Fruit fly (Drosophila melanogaster) whole organism, embryonic: ENCODE measurements around the gene Mob3.

Experiments used
- BEAF-32 ChIP-seq: fragments of 200-800 bp; sonication (Bioruptor generic); optimal IDR thresholded peaks from 3 replicates; lab custom pipeline; 2017; ENCODE audit warnings: missing biosample characterization, missing genetic modification characterization, mild to moderate bottlenecking, moderate library complexity, missing genetic modification reagents
- CG1024 ChIP-seq: fragments of 200-800 bp; sonication (Bioruptor generic); IDR thresholded peaks from 2 replicates; pipeline ENCODE4 v1.3.6; 2022; ENCODE audit warnings: missing biosample characterization, missing genetic modification characterization
- CG10462 ChIP-seq: fragments of 200-800 bp; sonication (Bioruptor generic); optimal IDR thresholded peaks from 2 replicates; lab custom pipeline; 2016; ENCODE audit warnings: missing biosample characterization, missing genetic modification characterization
- CG10565 ChIP-seq: fragments of 200-800 bp; sonication (Bioruptor generic); optimal IDR thresholded peaks from 3 replicates; lab custom pipeline; 2016; ENCODE audit warnings: missing biosample characterization, mild to moderate bottlenecking, missing genetic modification characterization
- CG10654 ChIP-seq: fragments of 200-800 bp; sonication (Bioruptor generic); optimal IDR thresholded peaks from 2 replicates; lab custom pipeline; 2016; ENCODE audit warnings: missing biosample characterization, missing genetic modification characterization
- CG11695 ChIP-seq: fragments of 200-800 bp; sonication (Bioruptor generic); IDR thresholded peaks from 3 replicates; pipeline ENCODE4 v1.3.6; 2022; ENCODE audit warnings: missing biosample characterization, missing genetic modification characterization
- CG11723 ChIP-seq: fragments of 200-800 bp; sonication (Bioruptor generic); optimal IDR thresholded peaks from 2 replicates; lab custom pipeline; 2017; ENCODE audit warnings: missing biosample characterization, mild to moderate bottlenecking, missing genetic modification characterization
- CG12659 ChIP-seq: fragments of 200-800 bp; sonication (Bioruptor generic); optimal IDR thresholded peaks from 3 replicates; lab custom pipeline; 2017; ENCODE audit warnings: mild to moderate bottlenecking, missing biosample characterization, missing genetic modification reagents, missing genetic modification characterization
- CG13296 ChIP-seq: fragments of 200-800 bp; sonication (Bioruptor generic); optimal IDR thresholded peaks from 3 replicates; lab custom pipeline; 2018; ENCODE audit warnings: missing biosample characterization, mild to moderate bottlenecking, missing genetic modification characterization
- CG13775 ChIP-seq: fragments of 200-800 bp; sonication (Bioruptor generic); optimal IDR thresholded peaks from 3 replicates; lab custom pipeline; 2017; ENCODE audit warnings: missing biosample characterization, mild to moderate bottlenecking, missing genetic modification characterization
- CG14441 ChIP-seq: fragments of 200-800 bp; sonication (Bioruptor generic); IDR thresholded peaks from 2 replicates; pipeline ENCODE4 v1.3.6; 2022; ENCODE audit warnings: missing biosample characterization, missing genetic modification characterization
- CG14667 ChIP-seq: fragments of 200-800 bp; sonication (Bioruptor generic); IDR thresholded peaks from 2 replicates; pipeline ENCODE4 v1.3.6; 2022; ENCODE audit warnings: missing biosample characterization, missing genetic modification characterization
- CG15601 ChIP-seq: fragments of 200-800 bp; sonication (Bioruptor generic); optimal IDR thresholded peaks from 3 replicates; lab custom pipeline; 2019; ENCODE audit warnings: missing biosample characterization, mild to moderate bottlenecking, missing genetic modification characterization, moderate library complexity
- CG16813 ChIP-seq: fragments of 200-800 bp; sonication (Bioruptor generic); IDR thresholded peaks from 3 replicates; pipeline ENCODE4 v1.3.6; 2022; ENCODE audit warnings: missing biosample characterization, missing genetic modification characterization; ENCODE audit not compliant: partially characterized antibody
- CG17802 ChIP-seq: fragments of 200-800 bp; sonication (Bioruptor generic); optimal IDR thresholded peaks from 2 replicates; lab custom pipeline; 2018; ENCODE audit warnings: missing biosample characterization, mild to moderate bottlenecking, missing genetic modification characterization, moderate library complexity
- CG18011 ChIP-seq: fragments of 200-800 bp; sonication (Bioruptor generic); optimal IDR thresholded peaks from 2 replicates; lab custom pipeline; 2017; ENCODE audit warnings: missing biosample characterization, missing genetic modification characterization, mild to moderate bottlenecking, moderate library complexity, missing genotype
- CG18262 ChIP-seq: fragments of 200-800 bp; optimal IDR thresholded peaks from 3 replicates; lab custom pipeline; 2019; ENCODE audit warnings: missing biosample characterization, mild to moderate bottlenecking, missing genetic modification characterization, moderate library complexity
- CG2712 ChIP-seq: fragments of 200-800 bp; optimal IDR thresholded peaks from 3 replicates; lab custom pipeline; 2019; ENCODE audit warnings: missing biosample characterization, mild to moderate bottlenecking, missing genetic modification characterization, moderate library complexity
- CG30020 ChIP-seq: fragments of 200-800 bp; optimal IDR thresholded peaks from 2 replicates; lab custom pipeline; 2019; ENCODE audit warnings: missing biosample characterization, mild to moderate bottlenecking, missing genetic modification characterization, moderate library complexity
- CG34224 ChIP-seq: fragments of 200-800 bp; sonication (Bioruptor generic); IDR thresholded peaks from 3 replicates; pipeline ENCODE4 v1.3.6; 2022; ENCODE audit warnings: missing biosample characterization, missing genetic modification characterization; ENCODE audit not compliant: partially characterized antibody
- Camta ChIP-seq: fragments of 200-800 bp; sonication (Bioruptor generic); optimal IDR thresholded peaks from 2 replicates; lab custom pipeline; 2016; ENCODE audit warnings: missing biosample characterization, missing genetic modification characterization
- CoRest ChIP-seq: fragments of 200-800 bp; sonication (Bioruptor generic); optimal IDR thresholded peaks from 3 replicates; lab custom pipeline; 2018; ENCODE audit warnings: missing biosample characterization, mild to moderate bottlenecking, missing genetic modification characterization, moderate library complexity
- Dll ChIP-seq: fragments of 200-800 bp; sonication (Bioruptor generic); IDR thresholded peaks from 4 replicates; pipeline ENCODE4 v1.3.6; 2022; ENCODE audit warnings: missing biosample characterization, missing genetic modification characterization; ENCODE audit not compliant: partially characterized antibody
- Doc2 ChIP-seq: fragments of 200-800 bp; sonication (Bioruptor generic); IDR thresholded peaks from 2 replicates; pipeline ENCODE4 v1.3.6; 2022; ENCODE audit warnings: missing biosample characterization, missing genetic modification characterization
- Gsc ChIP-seq: fragments of 200-800 bp; sonication (Bioruptor generic); IDR thresholded peaks from 2 replicates; pipeline ENCODE4 v1.3.6; 2022; ENCODE audit warnings: missing biosample characterization, missing genetic modification characterization
- Hr3 ChIP-seq: fragments of 200-800 bp; sonication (Bioruptor generic); optimal IDR thresholded peaks from 3 replicates; lab custom pipeline; 2016; ENCODE audit warnings: missing biosample characterization, missing genetic modification characterization
- NK7.1 ChIP-seq: fragments of 200-800 bp; sonication (Bioruptor generic); optimal IDR thresholded peaks from 3 replicates; lab custom pipeline; 2016; ENCODE audit warnings: missing biosample characterization, missing genetic modification characterization
- Oaz ChIP-seq: fragments of 200-800 bp; sonication (Bioruptor generic); IDR thresholded peaks from 2 replicates; pipeline ENCODE4 v1.3.6; 2022; ENCODE audit warnings: missing biosample characterization, missing genetic modification characterization
- Sin3A ChIP-seq: fragments of >200 bp; optimal IDR thresholded peaks from 2 replicates; lab custom pipeline; 2018
- Sry-δ ChIP-seq: fragments of 200-800 bp; sonication (Bioruptor generic); optimal IDR thresholded peaks from 2 replicates; lab custom pipeline; 2016; ENCODE audit warnings: missing biosample characterization, missing genetic modification characterization
- Tbp ChIP-seq: fragments of >200 bp; optimal IDR thresholded peaks from 2 replicates; lab custom pipeline; 2018; ENCODE audit warnings: missing biosample characterization, missing genetic modification characterization
- Xbp1 ChIP-seq: fragments of 200-800 bp; sonication (Bioruptor generic); optimal IDR thresholded peaks from 3 replicates; lab custom pipeline; 2016; ENCODE audit warnings: missing biosample characterization, mild to moderate bottlenecking, missing genetic modification characterization
- aop ChIP-seq: fragments of 200-800 bp; sonication (Bioruptor generic); IDR thresholded peaks from 2 replicates; pipeline ENCODE4 v1.3.6; 2022; ENCODE audit warnings: missing biosample characterization, missing genetic modification characterization
- ara ChIP-seq: fragments of 200-800 bp; sonication (Bioruptor generic); IDR thresholded peaks from 2 replicates; pipeline ENCODE4 v1.3.6; 2022; ENCODE audit warnings: missing biosample characterization, missing genetic modification characterization
- bigmax ChIP-seq: fragments of 200-800 bp; sonication (Bioruptor generic); optimal IDR thresholded peaks from 2 replicates; lab custom pipeline; 2018; ENCODE audit warnings: missing biosample characterization, mild to moderate bottlenecking, missing genetic modification characterization
- crp ChIP-seq, 2 experiments: fragments of 200-800 bp; sonication (Bioruptor generic); optimal IDR thresholded peaks; 2 replicates in 1 of 2; 3 replicates in 1 of 2; lab custom pipeline; 2017; ENCODE audit warnings: missing biosample characterization in 2 of 2, missing genetic modification characterization in 2 of 2, mild to moderate bottlenecking in 1 of 2, moderate library complexity in 1 of 2
- disco-r ChIP-seq: fragments of 200-800 bp; sonication (Bioruptor generic); optimal IDR thresholded peaks from 2 replicates; lab custom pipeline; 2016; ENCODE audit warnings: missing biosample characterization, missing genetic modification characterization
- exex ChIP-seq: fragments of 200-800 bp; sonication (Bioruptor generic); optimal IDR thresholded peaks from 4 replicates; lab custom pipeline; 2018; ENCODE audit warnings: missing biosample characterization, mild to moderate bottlenecking, missing genetic modification characterization, moderate library complexity
- gem ChIP-seq: fragments of 200-800 bp; sonication (Bioruptor generic); optimal IDR thresholded peaks from 2 replicates; lab custom pipeline; 2019; ENCODE audit warnings: missing biosample characterization, mild to moderate bottlenecking, missing genetic modification characterization, moderate library complexity
- gsb ChIP-seq: fragments of 200-800 bp; sonication (Bioruptor generic); IDR thresholded peaks from 2 replicates; pipeline ENCODE4 v1.3.6; 2022; ENCODE audit warnings: missing biosample characterization, missing genetic modification characterization
- lilli ChIP-seq: fragments of 200-800 bp; sonication (Bioruptor generic); optimal IDR thresholded peaks from 3 replicates; lab custom pipeline; 2016; ENCODE audit warnings: missing biosample characterization, missing genetic modification characterization
- pb ChIP-seq: fragments of 200-800 bp; sonication (Bioruptor generic); optimal IDR thresholded peaks from 3 replicates; lab custom pipeline; 2016; ENCODE audit warnings: missing biosample characterization, missing genetic modification characterization
- ro ChIP-seq: fragments of 200-800 bp; sonication (Bioruptor generic); IDR thresholded peaks from 2 replicates; pipeline ENCODE4 v1.3.6; 2022; ENCODE audit warnings: missing biosample characterization, missing genetic modification characterization
- row ChIP-seq: fragments of 200-800 bp; sonication (Bioruptor generic); IDR thresholded peaks from 3 replicates; pipeline ENCODE4 v1.3.6; 2022; ENCODE audit warnings: missing biosample characterization, missing genetic modification characterization
- sens ChIP-seq: fragments of 200-800 bp; sonication (Bioruptor generic); peaks from one replicate; lab custom pipeline; 2016; ENCODE audit warnings: missing biosample characterization, missing genetic modification characterization
- ssp ChIP-seq: fragments of 200-800 bp; sonication (Bioruptor generic); IDR thresholded peaks from 2 replicates; pipeline ENCODE4 v1.3.6; 2022; ENCODE audit warnings: missing biosample characterization, missing genetic modification characterization
- tll ChIP-seq, 2 experiments: fragments of 200-800 bp in 1 of 2; fragments of >200 bp in 1 of 2; sonication (Bioruptor generic) in 1 of 2; optimal IDR thresholded peaks; 2 replicates each; lab custom pipeline; 2017 to 2019; ENCODE audit warnings: missing biosample characterization in 2 of 2, missing genetic modification characterization in 2 of 2, mild to moderate bottlenecking in 1 of 2, moderate library complexity in 1 of 2
- twi ChIP-seq: fragments of 200-800 bp; optimal IDR thresholded peaks from 2 replicates; lab custom pipeline; 2019; ENCODE audit warnings: missing biosample characterization, mild to moderate bottlenecking, missing genetic modification characterization, moderate library complexity

Gene Mob3

DNA sequence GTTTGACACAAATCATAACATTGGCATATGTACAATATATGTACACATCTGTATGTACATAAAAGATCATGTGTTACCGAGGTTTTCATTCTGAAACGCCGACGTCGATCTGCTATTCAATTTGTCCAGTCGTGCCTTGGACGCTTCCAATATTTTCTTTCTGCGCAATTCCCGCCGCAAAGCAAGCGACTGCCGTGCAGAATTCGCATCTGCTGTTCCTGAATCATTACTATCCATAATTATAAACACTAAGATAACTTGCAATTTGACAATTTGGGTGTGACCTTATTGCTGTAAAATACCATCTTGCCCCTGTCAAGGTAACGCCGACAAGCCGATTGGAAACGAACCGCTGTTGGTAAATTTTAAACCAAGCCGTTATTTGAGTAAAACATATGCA is 46.7 kb downstream of the Mob3 start (continued):
- TF ChIP-seq disco-r (GFP tag; lab: Kevin White, UChicago) (no peak), Doc2 (GFP tag; lab: Robert Waterston, UW) (no peak), CG13296 (GFP tag; lab: Kevin White, UChicago) (peak; percentile 2), Gsc (GFP tag; lab: Robert Waterston, UW) (no peak), CG14441 (GFP tag; lab: Robert Waterston, UW) (no peak), CG17802 (tag; lab: Kevin White, UChicago) (peak; percentile 34), Camta (GFP tag; lab: Kevin White, UChicago) (no peak), CG12659 (peak; percentile 62), pb (no peak), Sin3A (lab: Kevin White, UChicago) (peak; percentile 28), lilli (GFP tag; lab: Kevin White, UChicago) (no peak), CG30020 (peak; percentile 97)

DNA sequence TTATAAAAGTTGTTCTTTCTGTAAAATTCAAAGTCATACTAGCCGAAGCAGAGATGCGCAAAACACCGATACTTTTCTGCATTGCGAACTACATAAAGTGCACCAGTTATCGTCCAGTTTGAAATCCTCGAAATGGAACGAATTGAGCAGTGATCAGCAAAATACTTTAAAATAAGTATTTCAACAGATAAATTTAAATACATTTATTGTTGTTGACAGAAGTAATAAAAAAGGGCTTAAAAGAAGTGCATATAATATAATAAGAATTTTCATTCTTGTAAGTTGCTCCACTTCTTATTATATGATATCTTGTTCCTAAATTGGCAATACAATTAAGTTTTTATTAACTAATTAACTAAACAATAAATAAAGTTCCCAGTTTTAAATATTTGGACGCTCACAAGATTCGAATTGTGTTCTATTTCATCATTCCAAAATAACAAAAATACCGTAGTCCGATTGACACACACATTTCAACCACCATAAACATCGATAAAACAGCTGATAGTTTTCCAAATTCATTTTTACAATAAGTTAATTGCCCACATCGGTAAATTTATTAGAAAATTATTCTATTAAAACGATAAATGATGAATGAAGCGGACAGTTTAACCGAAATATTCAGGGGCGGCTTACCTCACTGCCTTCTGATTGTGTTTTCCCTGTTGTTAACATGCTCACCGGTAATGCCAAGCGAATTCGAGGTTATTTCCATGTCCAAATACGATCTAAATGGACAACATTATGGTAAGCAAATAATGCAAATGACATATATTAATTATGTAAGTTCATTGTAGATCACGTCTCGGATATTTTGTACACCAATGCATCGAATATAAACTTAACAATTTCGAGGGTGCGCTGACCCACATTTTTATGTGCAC is 49.4 kb downstream of the Mob3 start, which contains the start of the genes Usp14 and CG4972:
TSS of gene Usp14 (minus strand) at position 70 of the 884 bp plus-strand sequence.
TSS of gene CG4972 (plus strand) at position 466 of the 884 bp plus-strand sequence.
- no peak for TF ChIP-seq Tbp (GFP tag; lab: Kevin White, UChicago)
- TF ChIP-seq CG18011 (GFP tag; lab: Kevin White, UChicago): no peak
- TF ChIP-seq CG18262 (tag; lab: Kevin White, UChicago): peak; percentile 48
- no peak for TF ChIP-seq Oaz (GFP tag; lab: Robert Waterston, UW)
- no peak for TF ChIP-seq exex (tag; lab: Kevin White, UChicago)
- TF ChIP-seq ssp: peak; percentile 83
- peak; percentile 70; the same call in 1 of the 2 replicates for TF ChIP-seq CG14667 (GFP tag; lab: Robert Waterston, UW)
- TF ChIP-seq gsb (GFP tag; lab: Robert Waterston, UW): no peak
- peak; percentile 52; the same call in 1 of the 4 replicates for TF ChIP-seq Dll (GFP tag; lab: Robert Waterston, UW)
- TF ChIP-seq CG1024 (GFP tag; lab: Robert Waterston, UW): peak; percentile 79; the same call in 1 of the 2 replicates
- peak; percentile 79 for TF ChIP-seq Sry-δ (GFP tag; lab: Kevin White, UChicago)
- TF ChIP-seq aop (GFP tag; lab: Robert Waterston, UW): no peak
- TF ChIP-seq CoRest (tag; lab: Kevin White, UChicago): peak; percentile 55
- peak; percentile 80 for TF ChIP-seq CG11723 (GFP tag; lab: Kevin White, UChicago)
- peak; percentile 3 for TF ChIP-seq twi (tag; lab: Kevin White, UChicago)
- TF ChIP-seq CG15601 (tag; lab: Kevin White, UChicago): peak; percentile 11
- TF ChIP-seq row (GFP tag; lab: Robert Waterston, UW): peak; percentile 72
- 0 out of 3 replicates have a peak, but pooled peaks have one; percentile 41 for TF ChIP-seq CG16813
- TF ChIP-seq bigmax: peak; percentile 90
- TF ChIP-seq CG13775 (GFP tag; lab: Kevin White, UChicago): peak; percentile 8
- peak; percentile 33 for TF ChIP-seq CG2712 (tag; lab: Kevin White, UChicago)
- TF ChIP-seq ro (GFP tag; lab: Robert Waterston, UW): no peak
- no peak for TF ChIP-seq gem (tag; lab: Kevin White, UChicago)
- TF ChIP-seq BEAF-32 (GFP tag; lab: Kevin White, UChicago): peak; percentile 80
- no peak for TF ChIP-seq CG10654 (GFP tag; lab: Kevin White, UChicago)
- TF ChIP-seq tll (GFP tag; optimal IDR thresholded peaks at IDR 0.05; lab: Kevin White, UChicago): peak in 1 of 2 experiments; percentile 3
- TF ChIP-seq Hr3 (GFP tag; lab: Kevin White, UChicago): peak; percentile 0
- TF ChIP-seq CG11695 (GFP tag; lab: Robert Waterston, UW): no peak
- TF ChIP-seq CG10462 (GFP tag; lab: Kevin White, UChicago): no peak
- peak; percentile 6 for TF ChIP-seq Xbp1 (GFP tag; lab: Kevin White, UChicago)
- peak in 1 of 2 experiments; percentile 78 for TF ChIP-seq crp (GFP tag; optimal IDR thresholded peaks at IDR 0.05; lab: Kevin White, UChicago)
- no peak for TF ChIP-seq CG34224 (GFP tag; lab: Robert Waterston, UW)
- no peak for TF ChIP-seq ara (GFP tag; lab: Robert Waterston, UW)
- TF ChIP-seq CG17802 (tag; lab: Kevin White, UChicago): peak; percentile 86
- peak; percentile 68 for TF ChIP-seq sens (GFP tag; lab: Kevin White, UChicago)
- no peak for TF ChIP-seq NK7.1 (GFP tag; lab: Kevin White, UChicago)
- TF ChIP-seq CG10565: no peak
